Fruit fly (Drosophila melanogaster): ENCODE measurements around the gene CG15531.
A peak's percentile ranks its signal among the peaks of the same experiment; 100 is the strongest.

The CG15531 gene

DNA sequence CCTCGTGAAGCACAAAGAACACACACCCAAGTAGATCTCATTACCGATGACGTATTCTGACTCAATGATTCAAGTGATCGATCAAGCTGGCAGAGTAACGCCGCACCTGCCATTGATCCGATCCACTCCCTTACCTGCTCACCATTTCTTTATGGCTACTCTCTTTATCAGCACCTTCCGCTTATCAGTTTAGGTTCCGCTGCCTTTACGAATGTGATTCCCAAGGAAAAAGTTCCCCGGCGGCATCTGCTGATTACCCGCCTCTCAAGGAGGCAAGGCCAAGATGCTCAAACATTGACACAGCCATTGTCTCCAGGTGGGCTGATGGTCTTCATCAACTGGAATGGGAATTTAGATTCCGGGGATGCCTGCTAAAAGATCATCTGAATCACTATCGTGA, 19.0 kb upstream of the CG15531 start:
- TF ChIP-seq dati (GFP tag; IDR thresholded peaks at IDR 0.05) (no peak), hb (GFP tag; IDR thresholded peaks at IDR 0.05; ENCODE audit: partially characterized antibody) (0 out of 3 replicates have a peak, but pooled peaks have one; percentile 9), lab (GFP tag; optimal IDR thresholded peaks at IDR 0.05) (peak; percentile 29)

DNA sequence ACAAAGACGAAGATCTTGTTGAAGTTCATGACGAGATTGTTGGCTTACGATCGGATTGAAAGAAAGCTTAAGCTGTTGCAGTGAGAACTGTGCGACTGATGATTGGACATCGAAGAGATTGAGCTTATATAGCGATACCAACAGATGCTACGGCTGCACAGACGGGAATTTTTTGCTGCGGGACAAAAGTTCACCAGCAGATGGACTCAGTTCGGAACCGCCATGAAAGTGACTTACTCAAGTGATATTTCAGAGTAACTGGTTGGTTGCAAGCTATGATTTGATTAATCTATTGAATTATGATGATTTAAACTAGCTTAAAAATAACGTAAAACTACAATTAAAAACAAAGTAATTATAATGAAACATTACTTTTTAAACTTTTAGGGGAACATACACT, 17.7 kb upstream of the CG15531 start, which contains the start of gene CecB:
Gene CecB (minus strand): TSS at position 101 of the 400 bp plus-strand sequence.
- TF ChIP-seq CG18262 (tag; optimal IDR thresholded peaks at IDR 0.05) (no peak), vnd (GFP tag; IDR thresholded peaks at IDR 0.05; ENCODE audit: partially characterized antibody) (no peak), CG10267 (tag; optimal IDR thresholded peaks at IDR 0.05) (no peak), yki (optimal IDR thresholded peaks at IDR 0.05) (no peak), Lpt (GFP tag; optimal IDR thresholded peaks at IDR 0.05) (no peak), Kr (GFP tag; optimal IDR thresholded peaks at IDR 0.05) (no peak), CG7839 (tag; optimal IDR thresholded peaks at IDR 0.05) (no peak), nmo (GFP tag; optimal IDR thresholded peaks at IDR 0.05) (no peak), CG17186 (GFP tag; optimal IDR thresholded peaks at IDR 0.05) (no peak)

DNA sequence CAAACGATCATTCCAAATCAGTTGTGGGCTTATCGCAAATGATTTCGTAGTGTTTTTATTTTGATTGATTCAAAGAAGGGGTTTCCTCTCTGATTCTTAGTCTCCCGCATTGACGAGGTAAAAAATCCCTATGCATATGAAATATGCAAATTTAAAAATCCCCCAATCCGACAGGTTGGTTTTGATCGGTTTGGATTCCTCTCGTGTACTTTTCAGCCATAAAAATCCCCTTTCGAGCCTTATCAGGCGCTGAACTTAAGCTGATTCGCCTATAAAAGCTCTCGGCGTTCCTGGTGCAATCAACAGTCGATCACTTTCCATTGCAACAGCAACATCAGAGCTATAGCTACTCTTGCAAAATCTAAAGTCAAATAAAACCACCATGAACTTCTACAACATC, 15.8 kb upstream of the CG15531 start, which contains the start of gene CecA2:
Gene CecA2 (plus strand): TSS at position 301 of the 400 bp plus-strand sequence.
- TF ChIP-seq Ptx1 (GFP tag; IDR thresholded peaks at IDR 0.05) (no peak), lov (optimal IDR thresholded peaks at IDR 0.05) (no peak), lov (GFP tag; IDR thresholded peaks at IDR 0.05) (0 out of 3 replicates have a peak, but pooled peaks have one; percentile 10)

DNA sequence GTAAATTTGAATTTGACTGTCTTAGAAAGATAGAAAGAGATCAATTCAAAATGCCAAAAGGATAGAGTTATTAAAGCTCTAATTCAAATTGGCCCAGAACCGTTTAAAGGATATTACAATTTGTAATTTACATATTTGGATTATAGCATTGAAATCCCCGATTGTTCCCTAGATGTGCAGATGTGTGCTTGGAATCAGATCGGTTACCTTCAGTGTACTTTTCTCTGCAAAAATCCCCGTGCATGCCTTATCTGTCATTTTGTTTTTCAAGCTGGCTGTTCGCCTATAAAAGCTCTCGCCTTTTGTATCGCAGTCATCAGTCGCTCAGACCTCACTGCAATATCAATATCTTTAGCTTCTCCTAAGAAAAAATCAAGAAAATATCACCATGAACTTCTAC, 14.5 kb upstream of the CG15531 start, which contains the start of gene CecA1:
Gene CecA1 (plus strand): TSS at position 315 of the 400 bp plus-strand sequence.
- 0 out of 4 replicates have a peak, but pooled peaks have one; percentile 56 for TF ChIP-seq chinmo (GFP tag; IDR thresholded peaks at IDR 0.05; ENCODE audit: partially characterized antibody)
- no peak for TF ChIP-seq NK7.1 (GFP tag; optimal IDR thresholded peaks at IDR 0.05)

dm6 chr3R:30209648-30210047, 13.6 kb upstream of the CG15531 start, which contains the start of gene Anp:
TSS of gene Anp (plus strand) at chr3R:30209948.
- TF ChIP-seq TFAM (GFP tag; optimal IDR thresholded peaks at IDR 0.05) (no peak), pita (GFP tag; optimal IDR thresholded peaks at IDR 0.05) (no peak), Nf-YC (tag; optimal IDR thresholded peaks at IDR 0.05) (no peak), nerfin-2 (GFP tag; IDR thresholded peaks at IDR 0.05; ENCODE audit: partially characterized antibody) (no peak), tap (tag; optimal IDR thresholded peaks at IDR 0.05) (no peak), Pdp1 (GFP tag; optimal IDR thresholded peaks at IDR 0.05) (no peak), jumu (GFP tag; optimal IDR thresholded peaks at IDR 0.05) (no peak)

DNA sequence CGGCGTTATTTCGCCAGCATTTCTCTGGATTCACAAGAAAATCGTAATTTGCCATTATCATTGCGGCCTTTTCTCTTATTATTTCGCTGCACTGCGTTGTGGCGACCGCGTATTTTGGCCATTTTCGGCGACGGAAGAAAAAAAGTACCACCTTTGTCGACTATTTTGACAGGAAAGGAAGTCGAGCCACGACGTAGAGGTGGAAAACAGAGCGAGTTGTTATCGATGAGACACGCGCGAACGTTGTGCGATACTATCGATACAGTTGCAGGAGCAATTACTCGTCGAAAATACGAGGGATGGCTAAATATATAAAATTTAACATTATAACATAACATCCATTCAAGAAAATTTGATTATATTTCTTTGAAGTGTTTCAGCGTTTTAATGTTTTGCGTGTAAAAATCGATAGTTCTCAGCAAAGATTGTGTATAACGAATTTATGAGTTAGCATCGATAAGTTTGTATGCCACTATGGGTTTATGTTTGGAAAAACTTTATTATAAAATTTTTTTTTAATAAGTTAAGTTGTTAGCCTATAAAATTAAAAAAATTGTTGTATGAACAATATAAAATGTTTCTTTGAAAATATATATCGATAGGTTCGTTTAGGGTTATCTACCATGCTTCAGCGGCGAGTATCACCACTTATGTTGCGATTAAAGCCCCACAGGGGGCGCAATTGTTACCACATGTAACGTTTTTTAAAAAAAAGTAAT, 12.9 kb upstream of the CG15531 start, which contains the start of gene RpS7:
Gene RpS7 (minus strand): TSS at position 255 of the 719 bp plus-strand sequence.
- TF ChIP-seq Mad (GFP tag; optimal IDR thresholded peaks at IDR 0.05) (peak; percentile 50), yki (optimal IDR thresholded peaks at IDR 0.05) (no peak), Taf1 (GFP tag; IDR thresholded peaks at IDR 0.05) (no peak; the same call in 1 of the 2 replicates), CG9797 (GFP tag; optimal IDR thresholded peaks at IDR 0.05) (peak; percentile 48), CG10565 (GFP tag; optimal IDR thresholded peaks at IDR 0.05) (no peak), Dfd (GFP tag; optimal IDR thresholded peaks at IDR 0.05) (no peak), CG4617 (GFP tag; optimal IDR thresholded peaks at IDR 0.05; ENCODE audit: borderline replicate concordance) (peak; percentile 2), vnd (GFP tag; IDR thresholded peaks at IDR 0.05; ENCODE audit: partially characterized antibody) (peak; percentile 99), zen2 (GFP tag; IDR thresholded peaks at IDR 0.05; ENCODE audit: partially characterized antibody) (peak; percentile 94), CG34422 (GFP tag; IDR thresholded peaks at IDR 0.05) (peak; percentile 68; the same call in 2 of the 3 replicates), wdn (GFP tag; IDR thresholded peaks at IDR 0.05) (peak; percentile 47; the same call in 1 of the 2 replicates), odd (GFP tag; optimal IDR thresholded peaks at IDR 0.05) (peak; percentile 88), CG3065 (GFP tag; optimal IDR thresholded peaks at IDR 0.05) (no peak), trh (GFP tag; optimal IDR thresholded peaks at IDR 0.05) (peak; percentile 6), Oli (tag; optimal IDR thresholded peaks at IDR 0.05) (peak; percentile 46), corto (GFP tag; optimal IDR thresholded peaks at IDR 0.05) (no peak), CG8359 (GFP tag; optimal IDR thresholded peaks at IDR 0.05; ENCODE audit: borderline replicate concordance) (peak; percentile 60), gsb (GFP tag; IDR thresholded peaks at IDR 0.05) (peak; percentile 71)

Measured in whole organism, embryonic.